Worm (Caenorhabditis elegans) whole organism, mixed stage, embryonic: ENCODE results near the gene T23F11.11.

ENCODE experiments used
- bed-3 ChIP-seq: fragments of 200-800 bp; sonication (Bioruptor generic); optimal IDR thresholded peaks from 3 replicates; lab custom pipeline; 2018; ENCODE audit warnings: mild to moderate bottlenecking, missing genetic modification characterization, moderate library complexity, missing compliant biosample characterization
- ces-1 ChIP-seq: fragments of 150-350 bp; optimal IDR thresholded peaks from 2 replicates; lab custom pipeline; 2014; ENCODE audit warnings: missing biosample characterization, missing genetic modification reagents, missing genetic modification characterization
- elt-3 ChIP-seq: fragments of 150-350 bp; optimal IDR thresholded peaks from 2 replicates; lab custom pipeline; 2014; ENCODE audit warnings: missing biosample characterization, missing genetic modification characterization
- lsy-2 ChIP-seq: fragments of 150-350 bp; optimal IDR thresholded peaks from 2 replicates; lab custom pipeline; 2014; ENCODE audit warnings: missing biosample characterization, missing genetic modification characterization
- mep-1 ChIP-seq: fragments of 150-350 bp; optimal IDR thresholded peaks from 2 replicates; lab custom pipeline; 2017; ENCODE audit warnings: missing biosample characterization, missing genetic modification reagents, missing genetic modification characterization, inconsistent platforms
- mls-2 ChIP-seq: sonication (generic microtip); optimal IDR thresholded peaks from 2 replicates; lab custom pipeline; 2016; ENCODE audit warnings: mild to moderate bottlenecking, missing genetic modification characterization, moderate library complexity, missing compliant biosample characterization
- nhr-12 ChIP-seq: fragments of 150-350 bp; optimal IDR thresholded peaks from 2 replicates; lab custom pipeline; 2014; ENCODE audit warnings: missing biosample characterization, missing genetic modification characterization
- nhr-237 ChIP-seq: fragments of 150-350 bp; optimal IDR thresholded peaks from 2 replicates; lab custom pipeline; 2014; ENCODE audit warnings: missing biosample characterization, missing genetic modification characterization
- nhr-28 ChIP-seq: fragments of 150-350 bp; optimal IDR thresholded peaks from 2 replicates; lab custom pipeline; 2014; ENCODE audit warnings: missing biosample characterization, missing genetic modification characterization
- pha-4 ChIP-seq: fragments of 150-350 bp; optimal IDR thresholded peaks from 2 replicates; lab custom pipeline; 2018; ENCODE audit warnings: missing biosample characterization, missing genetic modification reagents, missing genetic modification characterization
- tbx-8 ChIP-seq: fragments of 200-800 bp; sonication (Bioruptor generic); optimal IDR thresholded peaks from 2 replicates; lab custom pipeline; 2018; ENCODE audit warnings: mild to moderate bottlenecking, missing genetic modification characterization, moderate library complexity, missing compliant biosample characterization
- unc-39 ChIP-seq: fragments of 150-350 bp; optimal IDR thresholded peaks from 2 replicates; lab custom pipeline; 2014; ENCODE audit warnings: missing biosample characterization, missing genetic modification characterization

ce11 chrIII:4706678-4707077 is 35.3 kb upstream of the T23F11.11 start, which contains the start of gene T04A8.13:
- no peak for TF ChIP-seq nhr-12 (tag; lab: Kevin White, UChicago)
- no peak for TF ChIP-seq ces-1 (GFP tag; lab: Kevin White, UChicago)
- no peak for TF ChIP-seq tbx-8 (GFP tag; lab: Kevin White, UChicago)
- TF ChIP-seq pha-4 (tag; lab: Kevin White, UChicago), result no peak
- no peak for TF ChIP-seq nhr-237
- TF ChIP-seq nhr-28, result no peak
- TF ChIP-seq bed-3 (GFP tag; lab: Kevin White, UChicago), result no peak
- TF ChIP-seq mls-2 (tag; lab: Kevin White, UChicago), result no peak
- TF ChIP-seq unc-39 (tag; lab: Kevin White, UChicago), result no peak
- TF ChIP-seq mep-1, result no peak
- TF ChIP-seq lsy-2 (tag; lab: Kevin White, UChicago), result no peak
- TF ChIP-seq elt-3 (tag; lab: Kevin White, UChicago), result no peak
